Fruit fly (Drosophila melanogaster): ENCODE measurements around the gene Past1.

The Past1 gene

DNA sequence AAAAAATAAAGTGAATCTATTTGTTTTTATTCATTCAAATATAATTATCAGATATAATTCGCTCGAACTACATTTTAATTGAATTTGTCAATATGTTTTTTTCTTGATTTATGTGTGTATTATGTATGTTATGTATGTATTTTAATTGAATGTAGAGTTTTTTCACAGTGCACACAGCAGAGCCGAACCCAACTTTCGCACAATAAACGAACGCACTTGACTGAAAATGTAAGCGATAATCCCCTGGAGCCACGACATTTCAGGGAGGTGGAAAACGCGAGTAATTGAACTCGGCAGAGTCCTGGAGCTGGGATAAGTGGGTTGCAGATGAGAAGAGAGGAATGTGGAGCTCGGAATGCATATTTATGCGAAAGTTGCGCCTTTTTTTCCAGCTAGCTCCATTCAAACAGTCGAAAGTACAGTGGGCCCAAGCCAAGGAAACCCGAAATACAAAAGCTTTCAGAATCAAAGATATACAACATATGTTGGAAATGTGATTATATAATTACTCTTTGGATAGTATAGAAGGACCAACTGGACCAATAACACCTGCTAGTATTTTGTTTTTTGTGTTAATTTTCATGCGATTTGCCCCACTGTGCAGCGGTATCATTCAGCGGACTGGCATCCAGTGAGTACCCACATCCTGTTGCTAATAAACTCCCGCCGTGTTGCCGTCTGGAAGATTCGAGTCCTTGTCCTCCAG, 31.0 kb downstream of the Past1 start (continued):
- no peak for TF ChIP-seq prd (optimal IDR thresholded peaks at IDR 0.05)
- peak; percentile 39; the same call in 2 of the 3 replicates for TF ChIP-seq prd (GFP tag; IDR thresholded peaks at IDR 0.05)
- no peak for TF ChIP-seq CG10209 (GFP tag; optimal IDR thresholded peaks at IDR 0.05)
- 0 out of 2 replicates have a peak, but pooled peaks have one; percentile 32 for TF ChIP-seq lmd (GFP tag; IDR thresholded peaks at IDR 0.05)
- TF ChIP-seq p53 (GFP tag; optimal IDR thresholded peaks at IDR 0.05), result no peak
- no peak for TF ChIP-seq HLH54F (GFP tag; optimal IDR thresholded peaks at IDR 0.05)
- no peak for TF ChIP-seq CG5953 (GFP tag; IDR thresholded peaks at IDR 0.05)
- no peak for TF ChIP-seq CG9437 (GFP tag; optimal IDR thresholded peaks at IDR 0.05)
- TF ChIP-seq Xbp1 (GFP tag; optimal IDR thresholded peaks at IDR 0.05), result peak; percentile 25
- TF ChIP-seq her (GFP tag; optimal IDR thresholded peaks at IDR 0.05), result no peak
- no peak for TF ChIP-seq CG17912 (GFP tag; optimal IDR thresholded peaks at IDR 0.05)
- TF ChIP-seq Dad (GFP tag; optimal IDR thresholded peaks at IDR 0.05), result no peak
- TF ChIP-seq CG7357 (GFP tag; IDR thresholded peaks at IDR 0.05), result no peak
- no peak for TF ChIP-seq CG3995 (GFP tag; optimal IDR thresholded peaks at IDR 0.05)
- no peak for TF ChIP-seq CG11093 (GFP tag; IDR thresholded peaks at IDR 0.05)
- peak; percentile 21; the same call in 1 of the 2 replicates for TF ChIP-seq CG4404 (GFP tag; IDR thresholded peaks at IDR 0.05)
- TF ChIP-seq Spps (tag; optimal IDR thresholded peaks at IDR 0.05), result no peak
- no peak for TF ChIP-seq Ravus (GFP tag; IDR thresholded peaks at IDR 0.05)
- 0 out of 3 replicates have a peak, but pooled peaks have one; percentile 8 for TF ChIP-seq zfh1 (GFP tag; IDR thresholded peaks at IDR 0.05)
- no peak for TF ChIP-seq CG10565 (GFP tag; optimal IDR thresholded peaks at IDR 0.05)
- TF ChIP-seq cg (GFP tag; optimal IDR thresholded peaks at IDR 0.05), result no peak
- no peak for TF ChIP-seq CG1024 (GFP tag; IDR thresholded peaks at IDR 0.05)
- no peak for TF ChIP-seq jing (GFP tag; optimal IDR thresholded peaks at IDR 0.05)
- no peak for TF ChIP-seq Side (GFP tag; optimal IDR thresholded peaks at IDR 0.05)
- no peak for TF ChIP-seq CG8281 (tag; optimal IDR thresholded peaks at IDR 0.05)
- no peak for TF ChIP-seq CG8359 (GFP tag; optimal IDR thresholded peaks at IDR 0.05; ENCODE audit: borderline replicate concordance)
- TF ChIP-seq maf-S (GFP tag; optimal IDR thresholded peaks at IDR 0.05), result no peak
- no peak for TF ChIP-seq wor (GFP tag; IDR thresholded peaks at IDR 0.05)
- TF ChIP-seq Tbp (GFP tag; optimal IDR thresholded peaks at IDR 0.05), result no peak
- TF ChIP-seq dati (GFP tag; IDR thresholded peaks at IDR 0.05), result no peak
- peak; percentile 19; the same call in 1 of the 2 replicates for TF ChIP-seq ssp (GFP tag; IDR thresholded peaks at IDR 0.05)
- TF ChIP-seq Hand (GFP tag; optimal IDR thresholded peaks at IDR 0.05), result peak; percentile 30
- TF ChIP-seq chinmo (GFP tag; IDR thresholded peaks at IDR 0.05; ENCODE audit: partially characterized antibody), result no peak
- no peak for TF ChIP-seq Ets65A (GFP tag)
- TF ChIP-seq salm (tag; optimal IDR thresholded peaks at IDR 0.05), result no peak
- no peak for TF ChIP-seq YL-1 (GFP tag; optimal IDR thresholded peaks at IDR 0.05)
- no peak for TF ChIP-seq gsb-n (tag; optimal IDR thresholded peaks at IDR 0.05)
- TF ChIP-seq Jarid2 (GFP tag; optimal IDR thresholded peaks at IDR 0.05), result no peak
- no peak for TF ChIP-seq hbn (GFP tag; IDR thresholded peaks at IDR 0.05; ENCODE audit: partially characterized antibody)
- TF ChIP-seq E2f1 (GFP tag; IDR thresholded peaks at IDR 0.05), result no peak
- TF ChIP-seq trem (tag; optimal IDR thresholded peaks at IDR 0.05), result no peak
- TF ChIP-seq CG3163 (GFP tag; optimal IDR thresholded peaks at IDR 0.05), result no peak
- no peak for TF ChIP-seq CG6272 (GFP tag; IDR thresholded peaks at IDR 0.05)
- TF ChIP-seq Blimp-1 (GFP tag; optimal IDR thresholded peaks at IDR 0.05), result no peak
- TF ChIP-seq schlank (tag; optimal IDR thresholded peaks at IDR 0.05), result no peak
- no peak for TF ChIP-seq sob (GFP tag; IDR thresholded peaks at IDR 0.05)
- TF ChIP-seq CG16815 (GFP tag; optimal IDR thresholded peaks at IDR 0.05), result no peak
- TF ChIP-seq CG17385 (GFP tag; optimal IDR thresholded peaks at IDR 0.05), result no peak
- no peak for TF ChIP-seq gro (GFP tag; optimal IDR thresholded peaks at IDR 0.05)
- TF ChIP-seq cato (GFP tag; optimal IDR thresholded peaks at IDR 0.05; ENCODE audit: borderline replicate concordance), result no peak
- TF ChIP-seq Awh (GFP tag; IDR thresholded peaks at IDR 0.05), result no peak

All from whole organism, embryonic.